Worm (Caenorhabditis elegans) whole organism, early embryonic: Measurements from ENCODE around the gene smex-1.

Experiments used
- B0310.2 ChIP-seq: sonication (generic microtip); optimal IDR thresholded peaks from 2 replicates; lab custom pipeline; 2016; ENCODE audit warnings: mild to moderate bottlenecking, missing genetic modification characterization, missing compliant biosample characterization
- F13C5.2 ChIP-seq: sonication (generic microtip); optimal IDR thresholded peaks from 2 replicates; lab custom pipeline; 2017; ENCODE audit warnings: mild to moderate bottlenecking, missing genetic modification characterization, inconsistent platforms, missing compliant biosample characterization
- aly-1 ChIP-seq: sonication (generic microtip); optimal IDR thresholded peaks from 2 replicates; lab custom pipeline; 2016; ENCODE audit warnings: missing genetic modification characterization, missing compliant biosample characterization
- ama-1 ChIP-seq: fragments of 150-350 bp; optimal IDR thresholded peaks from 2 replicates; lab custom pipeline; 2014
- ceh-36 ChIP-seq: sonication (generic microtip); optimal IDR thresholded peaks from 2 replicates; lab custom pipeline; 2016; ENCODE audit warnings: missing genetic modification characterization, inconsistent platforms, missing compliant biosample characterization
- flt-1 ChIP-seq: fragments of 200-800 bp; sonication (Bioruptor generic); IDR thresholded peaks from 2 replicates; pipeline ENCODE4 v1.3.6; 2022; ENCODE audit warnings: missing genetic modification characterization, missing compliant biosample characterization
- hmbx-1 ChIP-seq: sonication (generic microtip); optimal IDR thresholded peaks from 2 replicates; lab custom pipeline; 2016; ENCODE audit warnings: mild to moderate bottlenecking, missing genetic modification characterization, missing compliant biosample characterization
- hnd-1 ChIP-seq: sonication (generic microtip); optimal IDR thresholded peaks from 2 replicates; lab custom pipeline; 2016; ENCODE audit warnings: missing genetic modification characterization, missing compliant biosample characterization
- pes-1 ChIP-seq: fragments of 200-800 bp; sonication (Bioruptor generic); IDR thresholded peaks from 2 replicates; pipeline ENCODE4 v1.3.6; 2022; ENCODE audit warnings: missing genetic modification reagents, missing genetic modification characterization, missing compliant biosample characterization
- scrt-1 ChIP-seq: fragments of 200-800 bp; sonication (Bioruptor generic); IDR thresholded peaks from 2 replicates; pipeline ENCODE4 v1.3.6; 2022; ENCODE audit warnings: missing genetic modification characterization, missing compliant biosample characterization
- sea-1 ChIP-seq: fragments of 200-800 bp; sonication (Bioruptor generic); conservative IDR thresholded peaks from 2 replicates; pipeline ENCODE4 v1.3.6; 2022; ENCODE audit warnings: missing genetic modification characterization, missing compliant biosample characterization
- tbx-11 ChIP-seq: fragments of 200-800 bp; sonication (Bioruptor generic); IDR thresholded peaks from 2 replicates; pipeline ENCODE4 v1.3.6; 2022; ENCODE audit warnings: missing genetic modification characterization, missing compliant biosample characterization
- tbx-37 ChIP-seq: fragments of 200-800 bp; sonication (Bioruptor generic); conservative IDR thresholded peaks from 2 replicates; pipeline ENCODE4 v1.3.6; 2022; ENCODE audit warnings: missing genetic modification reagents, missing genetic modification characterization, missing compliant biosample characterization
- tra-4 ChIP-seq: sonication (generic microtip); optimal IDR thresholded peaks from 2 replicates; lab custom pipeline; 2017; ENCODE audit warnings: missing genetic modification characterization, missing compliant biosample characterization

DNA sequence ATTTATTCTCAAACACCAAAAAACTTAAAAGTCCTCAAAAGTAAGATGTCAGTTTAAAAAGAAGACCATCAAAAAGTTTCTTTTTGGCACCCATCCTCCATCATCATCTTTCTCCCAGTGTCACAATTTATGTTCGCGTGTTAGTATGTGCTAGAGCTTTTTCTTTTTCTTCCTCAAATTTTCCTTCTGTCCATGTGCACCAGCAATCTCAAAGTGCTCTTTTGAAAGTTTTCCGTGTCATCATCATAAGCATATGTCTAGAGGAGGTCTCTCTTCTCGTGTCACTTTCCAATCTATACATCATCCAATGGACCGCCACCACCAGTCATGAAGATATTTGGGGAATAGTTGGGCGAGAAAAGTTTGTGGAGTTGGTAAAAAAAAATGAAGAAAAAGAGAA lies 44.7 kb downstream of the smex-1 start:
- no peak for TF ChIP-seq pes-1 (GFP tag; lab: Robert Waterston, UW)
- no peak for TF ChIP-seq hnd-1 (tag; lab: Kevin White, UChicago)
- TF ChIP-seq tra-4 (tag; lab: Kevin White, UChicago), result no peak
- no peak for TF ChIP-seq scrt-1 (GFP tag; lab: Robert Waterston, UW)
- no peak for TF ChIP-seq ama-1
- no peak for TF ChIP-seq aly-1 (tag; lab: Kevin White, UChicago)
- no peak for TF ChIP-seq B0310.2 (tag; lab: Kevin White, UChicago)
- no peak for TF ChIP-seq F13C5.2 (tag; lab: Kevin White, UChicago)
- TF ChIP-seq tbx-11 (GFP tag; lab: Robert Waterston, UW), result no peak
- TF ChIP-seq sea-1, result no peak
- no peak for TF ChIP-seq flt-1 (GFP tag; lab: Robert Waterston, UW)
- TF ChIP-seq hmbx-1 (tag; lab: Kevin White, UChicago), result no peak
- TF ChIP-seq ceh-36 (tag; lab: Kevin White, UChicago), result no peak
- no peak for TF ChIP-seq tbx-37 (GFP tag; lab: Robert Waterston, UW)
